Fruit fly (Drosophila melanogaster) whole organism, embryonic: ENCODE data around the gene TBC1D16.

Source experiments
- Ada2b ChIP-seq: fragments of 200-800 bp; sonication (Bioruptor generic); IDR thresholded peaks from 2 replicates; pipeline ENCODE4 v1.3.6; 2022; ENCODE audit warnings: missing biosample characterization, missing genetic modification characterization
- BtbVII ChIP-seq: fragments of 200-800 bp; sonication (Bioruptor generic); optimal IDR thresholded peaks from 3 replicates; lab custom pipeline; 2017; ENCODE audit warnings: missing biosample characterization, mild to moderate bottlenecking, missing genetic modification characterization
- CG11504 ChIP-seq: fragments of 200-800 bp; sonication (Bioruptor generic); optimal IDR thresholded peaks from 3 replicates; lab custom pipeline; 2019; ENCODE audit warnings: missing biosample characterization, mild to moderate bottlenecking, missing genetic modification characterization, moderate library complexity
- CG11695 ChIP-seq: fragments of 200-800 bp; sonication (Bioruptor generic); IDR thresholded peaks from 3 replicates; pipeline ENCODE4 v1.3.6; 2022; ENCODE audit warnings: missing biosample characterization, missing genetic modification characterization
- CG14965 ChIP-seq: fragments of 200-800 bp; sonication (Bioruptor generic); optimal IDR thresholded peaks from 2 replicates; lab custom pipeline; 2016; ENCODE audit warnings: missing biosample characterization, missing genetic modification characterization, borderline replicate concordance
- CG15269 ChIP-seq: fragments of 200-800 bp; sonication (Bioruptor generic); optimal IDR thresholded peaks from 2 replicates; lab custom pipeline; 2018; ENCODE audit warnings: missing biosample characterization, mild to moderate bottlenecking, missing genetic modification characterization, moderate library complexity
- CG16815 ChIP-seq: fragments of 200-800 bp; sonication (Bioruptor generic); optimal IDR thresholded peaks from 3 replicates; lab custom pipeline; 2017; ENCODE audit warnings: missing biosample characterization, mild to moderate bottlenecking, missing genetic modification characterization
- CG1832 ChIP-seq: fragments of 200-800 bp; sonication (Bioruptor generic); optimal IDR thresholded peaks from 2 replicates; lab custom pipeline; 2017; ENCODE audit warnings: missing biosample characterization, mild to moderate bottlenecking, missing genetic modification characterization, inconsistent platforms
- CG2199 ChIP-seq: fragments of 200-800 bp; sonication (Bioruptor generic); IDR thresholded peaks from 3 replicates; pipeline ENCODE4 v1.3.6; 2022; ENCODE audit warnings: missing biosample characterization, missing genetic modification characterization
- CG2678 ChIP-seq: fragments of 200-800 bp; sonication (Bioruptor generic); optimal IDR thresholded peaks from 3 replicates; lab custom pipeline; 2019; ENCODE audit warnings: missing biosample characterization, mild to moderate bottlenecking, missing genetic modification characterization, moderate library complexity
- CG32772 ChIP-seq: fragments of 200-800 bp; sonication (Bioruptor generic); IDR thresholded peaks from 2 replicates; pipeline ENCODE4 v1.3.6; 2022; ENCODE audit warnings: missing biosample characterization, missing genetic modification characterization
- CG34422 ChIP-seq: fragments of 200-800 bp; sonication (Bioruptor generic); IDR thresholded peaks from 3 replicates; pipeline ENCODE4 v1.3.6; 2022; ENCODE audit warnings: missing biosample characterization, missing genetic modification characterization
- CG4854 ChIP-seq: fragments of 200-800 bp; sonication (Bioruptor generic); optimal IDR thresholded peaks from 2 replicates; lab custom pipeline; 2016; ENCODE audit warnings: missing biosample characterization, missing genetic modification characterization, inconsistent platforms
- CG7556 ChIP-seq: fragments of 200-800 bp; sonication (Bioruptor generic); optimal IDR thresholded peaks from 2 replicates; lab custom pipeline; 2017; ENCODE audit warnings: missing biosample characterization, mild to moderate bottlenecking, missing genetic modification characterization
- CG8359 ChIP-seq: fragments of 200-800 bp; sonication (Bioruptor generic); optimal IDR thresholded peaks from 2 replicates; lab custom pipeline; 2017; ENCODE audit warnings: missing biosample characterization, mild to moderate bottlenecking, missing genetic modification characterization, borderline replicate concordance
- CoRest ChIP-seq: fragments of 200-800 bp; sonication (Bioruptor generic); optimal IDR thresholded peaks from 3 replicates; lab custom pipeline; 2018; ENCODE audit warnings: missing biosample characterization, mild to moderate bottlenecking, missing genetic modification characterization, moderate library complexity
- D ChIP-seq, 2 experiments: fragments of 200-800 bp in 1 of 2; fragments of >200 bp in 1 of 2; sonication (Bioruptor generic) in 1 of 2; optimal IDR thresholded peaks; 2 replicates in 1 of 2; 3 replicates in 1 of 2; lab custom pipeline; 2017; ENCODE audit warnings: mild to moderate bottlenecking in 1 of 2, missing biosample characterization in 1 of 2, missing genetic modification characterization in 1 of 2, missing genetic modification reagents in 1 of 2
- D19A ChIP-seq: fragments of 200-800 bp; optimal IDR thresholded peaks from 3 replicates; lab custom pipeline; 2019; ENCODE audit warnings: missing biosample characterization, mild to moderate bottlenecking, missing genetic modification characterization, moderate library complexity
- D19B ChIP-seq: fragments of 200-800 bp; sonication (Bioruptor generic); optimal IDR thresholded peaks from 2 replicates; lab custom pipeline; 2017; ENCODE audit warnings: missing biosample characterization, mild to moderate bottlenecking, missing genetic modification characterization
- Dip3 ChIP-seq: fragments of 200-800 bp; sonication (Bioruptor generic); optimal IDR thresholded peaks from 3 replicates; lab custom pipeline; 2016; ENCODE audit warnings: missing biosample characterization, missing genetic modification characterization
- Drgx ChIP-seq: fragments of 200-800 bp; sonication (Bioruptor generic); IDR thresholded peaks from 2 replicates; pipeline ENCODE4 v1.3.6; 2022; ENCODE audit warnings: missing biosample characterization, missing genetic modification characterization
- HHEX ChIP-seq: fragments of 200-800 bp; sonication (Bioruptor generic); optimal IDR thresholded peaks from 3 replicates; lab custom pipeline; 2017; ENCODE audit warnings: missing biosample characterization, mild to moderate bottlenecking, missing genetic modification characterization, missing genetic modification reagents
- HLH4C ChIP-seq: fragments of 200-800 bp; sonication (Bioruptor generic); IDR thresholded peaks from 3 replicates; pipeline ENCODE4 v1.3.6; 2022; ENCODE audit warnings: missing biosample characterization, missing genetic modification characterization; ENCODE audit not compliant: partially characterized antibody
- NFAT ChIP-seq: fragments of 200-800 bp; sonication (Bioruptor generic); IDR thresholded peaks from 2 replicates; pipeline ENCODE4 v1.3.6; 2022; ENCODE audit warnings: missing biosample characterization, missing genetic modification characterization
- Nf-YA ChIP-seq: fragments of 200-800 bp; sonication (Bioruptor generic); IDR thresholded peaks from 2 replicates; pipeline ENCODE4 v1.3.6; 2022; ENCODE audit warnings: missing biosample characterization, missing genetic modification characterization
- Oaz ChIP-seq: fragments of 200-800 bp; sonication (Bioruptor generic); IDR thresholded peaks from 2 replicates; pipeline ENCODE4 v1.3.6; 2022; ENCODE audit warnings: missing biosample characterization, missing genetic modification characterization
- Optix ChIP-seq: fragments of 200-800 bp; sonication (Bioruptor generic); IDR thresholded peaks from 3 replicates; pipeline ENCODE4 v1.3.6; 2022; ENCODE audit warnings: missing biosample characterization, missing genetic modification characterization
- Pdp1 ChIP-seq, 2 experiments: fragments of 200-800 bp; sonication (Bioruptor generic); optimal IDR thresholded peaks; 3 replicates each; lab custom pipeline; 2016; ENCODE audit warnings: missing biosample characterization in 2 of 2, missing genetic modification characterization in 2 of 2, mild to moderate bottlenecking in 1 of 2, moderate library complexity in 1 of 2
- Poxn ChIP-seq: fragments of 200-800 bp; sonication (Bioruptor generic); IDR thresholded peaks from 2 replicates; pipeline ENCODE4 v1.3.6; 2022; ENCODE audit warnings: missing biosample characterization, missing genetic modification characterization
- Ssrp ChIP-seq: fragments of 200-800 bp; sonication (Bioruptor generic); optimal IDR thresholded peaks from 2 replicates; lab custom pipeline; 2018; ENCODE audit warnings: missing biosample characterization, mild to moderate bottlenecking, missing genetic modification characterization, moderate library complexity
- Tbp ChIP-seq: fragments of >200 bp; optimal IDR thresholded peaks from 2 replicates; lab custom pipeline; 2018; ENCODE audit warnings: missing biosample characterization, missing genetic modification characterization
- amos ChIP-seq: fragments of 200-800 bp; sonication (Bioruptor generic); IDR thresholded peaks from 2 replicates; pipeline ENCODE4 v1.3.6; 2022; ENCODE audit warnings: missing biosample characterization, missing genetic modification characterization; ENCODE audit not compliant: partially characterized antibody
- aop ChIP-seq: fragments of 200-800 bp; sonication (Bioruptor generic); IDR thresholded peaks from 2 replicates; pipeline ENCODE4 v1.3.6; 2022; ENCODE audit warnings: missing biosample characterization, missing genetic modification characterization
- bcd ChIP-seq: fragments of 200-800 bp; sonication (Bioruptor generic); optimal IDR thresholded peaks from 2 replicates; lab custom pipeline; 2017; ENCODE audit warnings: missing biosample characterization, mild to moderate bottlenecking, missing genetic modification characterization
- bsh ChIP-seq, 2 experiments: fragments of 200-800 bp; sonication (Bioruptor generic); optimal IDR thresholded peaks; 2 replicates each; lab custom pipeline; 2017 to 2018; ENCODE audit warnings: mild to moderate bottlenecking in 2 of 2, missing biosample characterization in 2 of 2, missing genetic modification characterization in 2 of 2, moderate library complexity in 1 of 2
- corto ChIP-seq: fragments of 200-800 bp; sonication (Bioruptor generic); optimal IDR thresholded peaks from 2 replicates; lab custom pipeline; 2016; ENCODE audit warnings: missing biosample characterization, mild to moderate bottlenecking, missing genetic modification characterization, moderate library complexity
- croc ChIP-seq: fragments of 200-800 bp; sonication (Bioruptor generic); conservative IDR thresholded peaks from 3 replicates; pipeline ENCODE4 v1.3.6; 2022; ENCODE audit warnings: missing biosample characterization, missing genetic modification characterization
- h ChIP-seq: fragments of >200 bp; optimal IDR thresholded peaks from 2 replicates; lab custom pipeline; 2017
- hb ChIP-seq: fragments of 200-800 bp; sonication (Bioruptor generic); IDR thresholded peaks from 3 replicates; pipeline ENCODE4 v1.3.6; 2022; ENCODE audit warnings: missing biosample characterization, missing genetic modification characterization; ENCODE audit not compliant: partially characterized antibody
- insv ChIP-seq, 2 experiments: fragments of 200-800 bp; sonication (Bioruptor generic); optimal IDR thresholded peaks; 3 replicates each; lab custom pipeline; 2016 to 2018; ENCODE audit warnings: missing biosample characterization in 2 of 2, missing genetic modification characterization in 2 of 2
- otp ChIP-seq: fragments of 200-800 bp; sonication (Bioruptor generic); IDR thresholded peaks from 3 replicates; pipeline ENCODE4, ENCODE4 v1.3.6; 2022; ENCODE audit warnings: missing biosample characterization, missing genetic modification characterization
- prd ChIP-seq, 3 experiments: fragments of >200 bp in 2 of 3; fragments of 200-800 bp in 1 of 3; sonication (Bioruptor generic) in 1 of 3; optimal IDR thresholded peaks in 2 of 3; IDR thresholded peaks in 1 of 3; 2 replicates in 2 of 3; 3 replicates in 1 of 3; pipeline versions ENCODE4 v1.3.6 to Lab custom; 2017 to 2022; ENCODE audit warnings: missing biosample characterization in 1 of 3, missing genetic modification characterization in 1 of 3
- run ChIP-seq: fragments of 200-800 bp; sonication (Bioruptor generic); optimal IDR thresholded peaks from 3 replicates; lab custom pipeline; 2018; ENCODE audit warnings: missing biosample characterization, mild to moderate bottlenecking, missing genetic modification characterization
- sna ChIP-seq: fragments of 200-800 bp; sonication (Bioruptor generic); IDR thresholded peaks from 2 replicates; pipeline ENCODE4 v1.3.6; 2022; ENCODE audit warnings: missing biosample characterization, missing genetic modification characterization; ENCODE audit not compliant: partially characterized antibody
- tgo ChIP-seq: fragments of 200-800 bp; sonication (Bioruptor generic); IDR thresholded peaks from 3 replicates; pipeline ENCODE4 v1.3.6; 2022; ENCODE audit warnings: missing biosample characterization, missing genetic modification characterization
- trem ChIP-seq: fragments of 200-800 bp; optimal IDR thresholded peaks from 3 replicates; lab custom pipeline; 2019; ENCODE audit warnings: missing biosample characterization, mild to moderate bottlenecking, missing genetic modification characterization, moderate library complexity
- twi ChIP-seq: fragments of 200-800 bp; optimal IDR thresholded peaks from 2 replicates; lab custom pipeline; 2019; ENCODE audit warnings: missing biosample characterization, mild to moderate bottlenecking, missing genetic modification characterization, moderate library complexity
- vvl ChIP-seq: fragments of 200-800 bp; sonication (Bioruptor generic); IDR thresholded peaks from 2 replicates; pipeline ENCODE4 v1.3.6; 2022; ENCODE audit warnings: missing biosample characterization, missing genetic modification characterization

The TBC1D16 gene

dm6 chr2L:10430802-10431476 is 4.5 kb downstream of the TBC1D16 start, which contains the start of the genes Bug22 and TfIIB (continued):
- TF ChIP-seq sna: no peak
- no peak for TF ChIP-seq CG8359 (GFP tag; lab: Kevin White, UChicago)
- peak; percentile 51; the same call in 1 of the 2 replicates for TF ChIP-seq Drgx (GFP tag; lab: Robert Waterston, UW)
- TF ChIP-seq aop (GFP tag; lab: Robert Waterston, UW): no peak
- peak; percentile 69 for TF ChIP-seq CG7556 (GFP tag; lab: Kevin White, UChicago)
- no peak for TF ChIP-seq D19B (GFP tag; lab: Kevin White, UChicago)
- no peak for TF ChIP-seq Nf-YA (GFP tag; lab: Robert Waterston, UW)
- TF ChIP-seq vvl (GFP tag; lab: Robert Waterston, UW): peak; percentile 84
- TF ChIP-seq HLH4C (GFP tag; lab: Robert Waterston, UW): 0 out of 3 replicates have a peak, but pooled peaks have one; percentile 33
- no peak for TF ChIP-seq croc
- no peak for TF ChIP-seq CG15269
- peak; percentile 58 for TF ChIP-seq Ssrp (tag; lab: Kevin White, UChicago)
- TF ChIP-seq twi (tag; lab: Kevin White, UChicago): peak; percentile 32
- TF ChIP-seq trem (tag; lab: Kevin White, UChicago): peak; percentile 56
- TF ChIP-seq CG11504: no peak
- TF ChIP-seq CG4854 (GFP tag; lab: Kevin White, UChicago): peak; percentile 51
- no peak for TF ChIP-seq run (tag; lab: Kevin White, UChicago)
- TF ChIP-seq CoRest: peak; percentile 76
- no peak for TF ChIP-seq prd (optimal IDR thresholded peaks at IDR 0.05; lab: Kevin White, UChicago)
- TF ChIP-seq prd (GFP tag; IDR thresholded peaks at IDR 0.05; lab: Robert Waterston, UW): peak; percentile 68; the same call in 2 of the 3 replicates
- peak; percentile 23; the same call in 1 of the 2 replicates for TF ChIP-seq Oaz (GFP tag; lab: Robert Waterston, UW)
- no peak for TF ChIP-seq hb
- peak; percentile 78; the same call in 2 of the 3 replicates for TF ChIP-seq otp
- peak; percentile 72 for TF ChIP-seq CG34422
- TF ChIP-seq Ada2b (GFP tag; lab: Robert Waterston, UW): peak; percentile 60
- TF ChIP-seq CG2199 (GFP tag; lab: Robert Waterston, UW): no peak
- TF ChIP-seq CG14965: no peak
- peak; percentile 45; the same call in 1 of the 2 replicates for TF ChIP-seq CG32772 (GFP tag; lab: Robert Waterston, UW)
- TF ChIP-seq BtbVII (GFP tag; lab: Kevin White, UChicago): peak; percentile 56
- no peak for TF ChIP-seq CG11695 (GFP tag; lab: Robert Waterston, UW)
- TF ChIP-seq CG1832: no peak
- peak; percentile 76; the same call in 1 of the 2 replicates for TF ChIP-seq NFAT (GFP tag; lab: Robert Waterston, UW)
- TF ChIP-seq D (optimal IDR thresholded peaks at IDR 0.05; lab: Kevin White, UChicago): no peak
- peak; percentile 23 for TF ChIP-seq D (GFP tag; optimal IDR thresholded peaks at IDR 0.05; lab: Kevin White, UChicago)
- TF ChIP-seq h (lab: Kevin White, UChicago): no peak
- TF ChIP-seq amos (GFP tag; lab: Robert Waterston, UW): no peak
- TF ChIP-seq CG16815 (GFP tag; lab: Kevin White, UChicago): no peak
- no peak for TF ChIP-seq CG2678 (tag; lab: Kevin White, UChicago)
- TF ChIP-seq Pdp1 (GFP tag; optimal IDR thresholded peaks at IDR 0.05; lab: Kevin White, UChicago): peak; percentile 57 to 93
- TF ChIP-seq Optix: peak; percentile 60; the same call in 1 of the 3 replicates
- peak; percentile 74 for TF ChIP-seq tgo (GFP tag; lab: Robert Waterston, UW)
- no peak for TF ChIP-seq bcd
- TF ChIP-seq D19A (tag; lab: Kevin White, UChicago): no peak
- peak in 1 of 2 experiments; percentile 56 for TF ChIP-seq bsh (GFP tag; optimal IDR thresholded peaks at IDR 0.05; lab: Kevin White, UChicago)
- TF ChIP-seq insv (GFP tag; optimal IDR thresholded peaks at IDR 0.05; lab: Kevin White, UChicago): peak in 1 of 2 experiments; percentile 37
- TF ChIP-seq Dip3: peak; percentile 70
- TF ChIP-seq Poxn (GFP tag; lab: Robert Waterston, UW): no peak
- no peak for TF ChIP-seq Tbp (GFP tag; lab: Kevin White, UChicago)
- peak; percentile 48 for TF ChIP-seq HHEX
- no peak for TF ChIP-seq corto (GFP tag; lab: Kevin White, UChicago)
